Fruit fly (Drosophila melanogaster): ENCODE data around the gene Trf.

The Trf gene

dm6 chr2L:8103073-8103472 lies 30.4 kb downstream of the Trf start:
- no peak for TF ChIP-seq CG32121 (GFP tag; IDR thresholded peaks at IDR 0.05)
- TF ChIP-seq Pif1A (GFP tag; optimal IDR thresholded peaks at IDR 0.05), result no peak
- no peak for TF ChIP-seq CG12605 (GFP tag; IDR thresholded peaks at IDR 0.05)
- TF ChIP-seq fd96Ca (GFP tag; IDR thresholded peaks at IDR 0.05), result no peak
- TF ChIP-seq CG8301 (tag; optimal IDR thresholded peaks at IDR 0.05), result no peak
- no peak for TF ChIP-seq Snoo (tag; optimal IDR thresholded peaks at IDR 0.05)
- TF ChIP-seq CG15710 (tag; optimal IDR thresholded peaks at IDR 0.05), result no peak
- TF ChIP-seq CG10348 (GFP tag; IDR thresholded peaks at IDR 0.05), result no peak
- no peak for TF ChIP-seq Pif1B (GFP tag; optimal IDR thresholded peaks at IDR 0.05)
- TF ChIP-seq CG9948 (tag; optimal IDR thresholded peaks at IDR 0.05), result no peak
- TF ChIP-seq CG13204 (GFP tag; optimal IDR thresholded peaks at IDR 0.05), result no peak
- TF ChIP-seq CG17806 (tag; optimal IDR thresholded peaks at IDR 0.05), result no peak
- TF ChIP-seq Ets98B (GFP tag; IDR thresholded peaks at IDR 0.05), result no peak
- TF ChIP-seq CG34367 (tag; optimal IDR thresholded peaks at IDR 0.05), result no peak
- TF ChIP-seq D1 (tag; optimal IDR thresholded peaks at IDR 0.05), result no peak
- TF ChIP-seq CG14655 (GFP tag; optimal IDR thresholded peaks at IDR 0.05), result no peak
- no peak for TF ChIP-seq EcR (GFP tag; optimal IDR thresholded peaks at IDR 0.05)
- no peak for TF ChIP-seq rn (GFP tag; IDR thresholded peaks at IDR 0.05)
- TF ChIP-seq CG8159 (tag; optimal IDR thresholded peaks at IDR 0.05), result no peak

- TF ChIP-seq CG15710 (tag; optimal IDR thresholded peaks at IDR 0.05) (no peak), CG8301 (tag; optimal IDR thresholded peaks at IDR 0.05) (no peak), CG4496 (GFP tag; IDR thresholded peaks at IDR 0.05) (no peak), Pif1B (GFP tag; optimal IDR thresholded peaks at IDR 0.05) (no peak), CG17806 (tag; optimal IDR thresholded peaks at IDR 0.05) (no peak), CG14655 (GFP tag; optimal IDR thresholded peaks at IDR 0.05) (no peak), CG12605 (GFP tag; IDR thresholded peaks at IDR 0.05) (no peak), CG10348 (GFP tag; IDR thresholded peaks at IDR 0.05) (no peak), CG13204 (GFP tag; optimal IDR thresholded peaks at IDR 0.05) (no peak), rn (GFP tag; IDR thresholded peaks at IDR 0.05) (no peak)
Observed at dm6 chr2L:8104094-8104493, 31.4 kb downstream of the Trf start.

dm6 chr2L:8104706-8105105 lies 32.0 kb downstream of the Trf start:
- TF ChIP-seq EcR (GFP tag; optimal IDR thresholded peaks at IDR 0.05) (no peak), CG15710 (tag; optimal IDR thresholded peaks at IDR 0.05) (no peak), D1 (tag; optimal IDR thresholded peaks at IDR 0.05) (no peak), CG4496 (GFP tag; IDR thresholded peaks at IDR 0.05) (no peak), Pif1A (GFP tag; optimal IDR thresholded peaks at IDR 0.05) (no peak), CG14655 (GFP tag; optimal IDR thresholded peaks at IDR 0.05) (no peak), CG8159 (tag; optimal IDR thresholded peaks at IDR 0.05) (no peak), CG34367 (tag; optimal IDR thresholded peaks at IDR 0.05) (no peak)

dm6 chr2L:8110549-8111438 lies 38.1 kb downstream of the Trf start:
- TF ChIP-seq CG12605 (GFP tag; IDR thresholded peaks at IDR 0.05) (no peak), CG32121 (GFP tag; IDR thresholded peaks at IDR 0.05) (no peak), rn (GFP tag; IDR thresholded peaks at IDR 0.05) (no peak), CG13204 (GFP tag; optimal IDR thresholded peaks at IDR 0.05) (no peak), CG9948 (tag; optimal IDR thresholded peaks at IDR 0.05) (no peak), CG4496 (GFP tag; IDR thresholded peaks at IDR 0.05) (no peak), CG14655 (GFP tag; optimal IDR thresholded peaks at IDR 0.05) (no peak), CG17806 (tag; optimal IDR thresholded peaks at IDR 0.05) (no peak), CG34367 (tag; optimal IDR thresholded peaks at IDR 0.05) (no peak), gl (tag; optimal IDR thresholded peaks at IDR 0.05) (no peak), CG8301 (tag; optimal IDR thresholded peaks at IDR 0.05) (no peak), fd96Ca (GFP tag; IDR thresholded peaks at IDR 0.05) (no peak), CG8159 (tag; optimal IDR thresholded peaks at IDR 0.05) (no peak), EcR (GFP tag; optimal IDR thresholded peaks at IDR 0.05) (no peak), Ets98B (GFP tag; IDR thresholded peaks at IDR 0.05) (no peak), Pif1A (GFP tag; optimal IDR thresholded peaks at IDR 0.05) (no peak), CG15710 (tag; optimal IDR thresholded peaks at IDR 0.05) (no peak), CG10348 (GFP tag; IDR thresholded peaks at IDR 0.05) (no peak), D1 (tag; optimal IDR thresholded peaks at IDR 0.05) (no peak)

dm6 chr2L:8116632-8117193 lies 44.0 kb downstream of the Trf start:
- TF ChIP-seq CG10348 (GFP tag; IDR thresholded peaks at IDR 0.05) (no peak), CG15710 (tag; optimal IDR thresholded peaks at IDR 0.05) (no peak), gl (tag; optimal IDR thresholded peaks at IDR 0.05) (no peak)

All from whole organism, pupa.